Fruit fly (Drosophila melanogaster) whole organism, larva: ENCODE results near the gene ND-ACP.

ENCODE experiments used
- noc ChIP-seq: fragments of 200-800 bp; sonication (Bioruptor generic); optimal IDR thresholded peaks from 3 replicates; lab custom pipeline; 2019; ENCODE audit warnings: missing biosample characterization, mild to moderate bottlenecking, missing genetic modification characterization, moderate library complexity

ND-ACP gene

dm6 chr3L:1348935-1349334, 19.2 kb downstream of the ND-ACP start:
- no peak for TF ChIP-seq noc

- no peak for TF ChIP-seq noc
These were observed 19.6 kb downstream of the ND-ACP start for dm6 chr3L:1349397-1349796.

dm6 chr3L:1349942-1350923, 20.5 kb downstream of the ND-ACP start:
- peak; percentile 21 for TF ChIP-seq noc

- TF ChIP-seq noc: no peak
These were observed 21.1 kb downstream of the ND-ACP start, which contains the start of gene CG9166 for dm6 chr3L:1350924-1351215. TSS of gene CG9166 (plus strand) at chr3L:1351116.

- no peak for TF ChIP-seq noc
These were observed 22.3 kb downstream of the ND-ACP start for dm6 chr3L:1352065-1352464.

- TF ChIP-seq noc: no peak
These were observed 24.5 kb downstream of the ND-ACP start for dm6 chr3L:1354214-1354613.

- no peak for TF ChIP-seq noc
These were observed 28.6 kb downstream of the ND-ACP start for dm6 chr3L:1358338-1358737.

- TF ChIP-seq noc: no peak
These were observed 34.6 kb downstream of the ND-ACP start for dm6 chr3L:1364368-1364767.

- TF ChIP-seq noc: no peak
These were observed 37.3 kb downstream of the ND-ACP start for dm6 chr3L:1366879-1367650.

- peak; percentile 37 for TF ChIP-seq noc
These were observed 38.5 kb downstream of the ND-ACP start for dm6 chr3L:1368201-1368617.

- no peak for TF ChIP-seq noc
These were observed 40.4 kb downstream of the ND-ACP start, which contains the start of gene ru for dm6 chr3L:1370099-1370678. TSS of gene ru (plus strand) at chr3L:1370628.

- TF ChIP-seq noc: no peak
These were observed 41.2 kb downstream of the ND-ACP start for dm6 chr3L:1370939-1371338.

- no peak for TF ChIP-seq noc
These were observed 44.8 kb downstream of the ND-ACP start for dm6 chr3L:1374438-1375133.

- TF ChIP-seq noc: no peak
These were observed 46.4 kb downstream of the ND-ACP start for dm6 chr3L:1376014-1376745.

- no peak for TF ChIP-seq noc
These were observed 48.4 kb downstream of the ND-ACP start for dm6 chr3L:1378098-1378645.
